Fruit fly (Drosophila melanogaster) whole organism, wandering third instar larva: ENCODE results near the gene Irp-1B.

Experiments used
- Jra ChIP-seq: sonication (Bioruptor generic); optimal IDR thresholded peaks from 2 replicates; lab custom pipeline; 2016; ENCODE audit warnings: missing biosample characterization, missing genetic modification characterization
- pan ChIP-seq: fragments of >200 bp; optimal IDR thresholded peaks from 2 replicates; lab custom pipeline; 2017
- sv ChIP-seq: fragments of 200-800 bp; sonication (Bioruptor generic); optimal IDR thresholded peaks from 3 replicates; lab custom pipeline; 2016; ENCODE audit warnings: missing biosample characterization, missing genetic modification characterization

dm6 chr3R:10393020-10393653, 19.5 kb downstream of the Irp-1B start:
- TF ChIP-seq pan (lab: Kevin White, UChicago) (no peak), sv (GFP tag; lab: Kevin White, UChicago) (no peak), Jra (GFP tag; lab: Kevin White, UChicago) (no peak)
